Fruit fly (Drosophila melanogaster) whole organism, wandering third instar larva: ENCODE results near the gene CG17249.
A peak's percentile ranks its signal among the peaks of the same experiment; 100 is the strongest.

ENCODE experiments used
- GATAd ChIP-seq: sonication (Bioruptor generic); optimal IDR thresholded peaks from 2 replicates; lab custom pipeline; 2016; ENCODE audit warnings: missing biosample characterization, missing genetic modification characterization
- HLH106 ChIP-seq: fragments of 200-800 bp; optimal IDR thresholded peaks from 3 replicates; lab custom pipeline; 2019; ENCODE audit warnings: missing biosample characterization, mild to moderate bottlenecking, missing genetic modification characterization, moderate library complexity
- Myc ChIP-seq: fragments of >200 bp; optimal IDR thresholded peaks from 2 replicates; lab custom pipeline; 2017
- OdsH ChIP-seq: fragments of 200-800 bp; sonication (Bioruptor generic); optimal IDR thresholded peaks from 2 replicates; lab custom pipeline; 2016; ENCODE audit warnings: missing biosample characterization, mild to moderate bottlenecking, missing genetic modification characterization
- Rel ChIP-seq, 2 experiments: fragments of 200-800 bp; sonication (Bioruptor generic) in 1 of 2; optimal IDR thresholded peaks; 2 replicates in 1 of 2; 3 replicates in 1 of 2; lab custom pipeline; 2016 to 2019; ENCODE audit warnings: mild to moderate bottlenecking in 2 of 2, missing biosample characterization in 2 of 2, missing genetic modification characterization in 2 of 2, moderate library complexity in 1 of 2
- Sp1 ChIP-seq: fragments of 200-800 bp; sonication (Bioruptor generic); optimal IDR thresholded peaks from 3 replicates; lab custom pipeline; 2019; ENCODE audit warnings: missing biosample characterization, mild to moderate bottlenecking, missing genetic modification characterization, moderate library complexity
- foxo ChIP-seq, 2 experiments: fragments of 200-800 bp; sonication (Bioruptor generic); optimal IDR thresholded peaks; 2 replicates in 1 of 2; 3 replicates in 1 of 2; lab custom pipeline; 2016 to 2017; ENCODE audit warnings: missing biosample characterization in 2 of 2, missing genetic modification characterization in 2 of 2
- h ChIP-seq: fragments of 200-800 bp; sonication (Bioruptor generic); optimal IDR thresholded peaks from 3 replicates; lab custom pipeline; 2016; ENCODE audit warnings: missing biosample characterization, mild to moderate bottlenecking, missing genetic modification characterization
- jim ChIP-seq: fragments of 175-275, 200-325 bp; sonication (Bioruptor generic); optimal IDR thresholded peaks from 2 replicates; lab custom pipeline; 2016; ENCODE audit warnings: missing biosample characterization, mild to moderate bottlenecking, missing genetic modification characterization
- rgr ChIP-seq: fragments of 200-800 bp; sonication (Bioruptor generic); optimal IDR thresholded peaks from 3 replicates; lab custom pipeline; 2016; ENCODE audit warnings: missing biosample characterization, mild to moderate bottlenecking, missing genetic modification characterization
- tai ChIP-seq: sonication (Bioruptor generic); optimal IDR thresholded peaks from 2 replicates; lab custom pipeline; 2016; ENCODE audit warnings: missing biosample characterization, missing genetic modification characterization

Gene CG17249

DNA sequence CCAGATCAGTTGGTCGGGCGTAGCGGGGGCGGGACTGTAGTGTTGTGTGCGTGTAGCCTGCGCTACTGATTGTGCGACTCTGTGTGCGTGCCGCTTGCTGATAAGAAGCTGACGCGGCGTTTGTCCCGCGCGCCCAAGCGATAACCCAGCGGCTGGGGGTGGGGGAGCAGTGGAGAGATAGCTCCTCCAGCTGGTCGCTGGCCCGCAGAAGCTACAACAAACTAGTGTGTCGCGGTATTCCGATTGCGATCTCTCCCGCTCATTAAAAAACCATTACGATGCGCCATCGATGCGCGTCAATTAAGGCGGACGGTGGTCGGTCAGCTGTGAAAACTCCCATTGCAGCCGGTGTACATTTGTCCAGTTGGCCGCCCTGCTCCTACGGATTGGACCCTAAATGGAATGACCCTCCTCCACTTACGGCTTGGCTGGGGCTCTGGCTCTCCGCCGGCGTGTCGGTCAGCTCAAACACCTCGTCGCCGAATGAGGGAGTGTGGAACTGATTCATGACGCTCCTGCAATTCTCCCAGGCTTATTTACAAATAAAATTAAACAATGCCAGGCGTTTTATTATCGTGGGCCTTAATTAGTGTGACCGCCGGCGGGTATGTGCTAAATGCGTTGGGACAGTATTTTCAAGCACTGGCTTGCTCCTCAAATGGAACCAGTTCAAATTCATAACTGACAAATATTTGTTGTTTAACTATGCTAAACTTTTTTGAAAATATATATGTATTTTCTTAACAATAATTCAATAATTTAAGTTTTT, 45.0 kb downstream of the CG17249 start, which contains the start of gene CG12104:
Gene CG12104 (minus strand): TSS at position 611 of the 769 bp plus-strand sequence.
- TF ChIP-seq OdsH (GFP tag; lab: Kevin White, UChicago) = no peak
- TF ChIP-seq Myc = no peak
- TF ChIP-seq GATAd (GFP tag; lab: Kevin White, UChicago) = no peak
- no peak for TF ChIP-seq jim (GFP tag; lab: Kevin White, UChicago)
- TF ChIP-seq tai (GFP tag; lab: Kevin White, UChicago) = no peak
- TF ChIP-seq rgr (GFP tag; lab: Kevin White, UChicago) = no peak
- peak; percentile 22 for TF ChIP-seq h
- TF ChIP-seq HLH106 (tag; lab: Kevin White, UChicago) = no peak
- no peak for TF ChIP-seq Sp1
- no peak for TF ChIP-seq Rel (GFP tag; optimal IDR thresholded peaks at IDR 0.05; lab: Kevin White, UChicago)
- peak; percentile 1 for TF ChIP-seq Rel (tag; optimal IDR thresholded peaks at IDR 0.05; lab: Kevin White, UChicago)
- TF ChIP-seq foxo (GFP tag; optimal IDR thresholded peaks at IDR 0.05; lab: Kevin White, UChicago) = peak in 1 of 2 experiments; percentile 11
